Worm (Caenorhabditis elegans) whole organism, young adult: ENCODE results near the gene C03B8.3.
A peak's percentile ranks its signal among the peaks of the same experiment; 100 is the strongest.

Experiments used
- B0261.1 ChIP-seq: sonication (generic microtip); optimal IDR thresholded peaks from 2 replicates; lab custom pipeline; 2016; ENCODE audit warnings: mild to moderate bottlenecking, missing genetic modification characterization, moderate library complexity, missing compliant biosample characterization
- B0336.3 ChIP-seq: fragments of 200-800 bp; sonication (Bioruptor generic); IDR thresholded peaks from 2 replicates; pipeline ENCODE4 v1.3.6; 2022; ENCODE audit warnings: missing genetic modification characterization, missing compliant biosample characterization
- F10E7.11 ChIP-seq: sonication (generic microtip); optimal IDR thresholded peaks from 2 replicates; lab custom pipeline; 2017; ENCODE audit warnings: mild to moderate bottlenecking, missing genetic modification characterization, moderate library complexity, missing compliant biosample characterization
- F33H1.4 ChIP-seq: fragments of 200-800 bp; sonication (Bioruptor generic); IDR thresholded peaks from 2 replicates; pipeline ENCODE4 v1.3.6; 2022; ENCODE audit warnings: missing genetic modification reagents, missing genetic modification characterization, missing compliant biosample characterization
- F49E8.2 ChIP-seq: sonication (generic microtip); optimal IDR thresholded peaks from 3 replicates; lab custom pipeline; 2017; ENCODE audit warnings: missing genetic modification characterization, mild to moderate bottlenecking, missing compliant biosample characterization, antibody characterized with exemption, moderate library complexity; ENCODE audit not compliant: insufficient read depth
- F52B5.7 ChIP-seq: sonication (generic microtip); optimal IDR thresholded peaks from 2 replicates; lab custom pipeline; 2016; ENCODE audit warnings: mild to moderate bottlenecking, missing genetic modification characterization, missing compliant biosample characterization
- K11D2.4 ChIP-seq: fragments of 200-800 bp; sonication (Bioruptor generic); IDR thresholded peaks from 2 replicates; pipeline ENCODE4 v1.3.6; 2022; ENCODE audit warnings: missing genetic modification reagents, missing genetic modification characterization, missing compliant biosample characterization
- K12H6.12 ChIP-seq: fragments of 200-800 bp; sonication (Bioruptor generic); optimal IDR thresholded peaks from 2 replicates; lab custom pipeline; 2018; ENCODE audit warnings: mild to moderate bottlenecking, missing genetic modification characterization, missing compliant biosample characterization
- T07F8.4 ChIP-seq: sonication (generic microtip); optimal IDR thresholded peaks from 2 replicates; lab custom pipeline; 2016; ENCODE audit warnings: mild to moderate bottlenecking, missing genetic modification characterization, moderate library complexity, missing compliant biosample characterization
- Y53F4B.3 ChIP-seq: fragments of 200-800 bp; sonication (Bioruptor generic); IDR thresholded peaks from 2 replicates; pipeline ENCODE4 v1.3.6; 2022; ENCODE audit warnings: missing genetic modification reagents, missing genetic modification characterization, missing compliant biosample characterization
- Y53G8AR.9 ChIP-seq: fragments of 200-800 bp; sonication (Bioruptor generic); conservative IDR thresholded peaks from 2 replicates; pipeline ENCODE4 v1.3.6; 2022; ENCODE audit warnings: missing genetic modification reagents, missing genetic modification characterization, missing compliant biosample characterization
- aptf-2 ChIP-seq: fragments of 200-800 bp; sonication (Bioruptor generic); conservative IDR thresholded peaks from 2 replicates; pipeline ENCODE4 v1.3.6; 2022; ENCODE audit warnings: missing genetic modification reagents, missing genetic modification characterization, missing compliant biosample characterization
- aptf-3 ChIP-seq: fragments of 200-800 bp; sonication (Bioruptor generic); IDR thresholded peaks from 2 replicates; pipeline ENCODE4 v1.3.6; 2022; ENCODE audit warnings: missing genetic modification characterization, missing compliant biosample characterization
- bed-1 ChIP-seq: fragments of 200-800 bp; sonication (Bioruptor generic); IDR thresholded peaks from 2 replicates; pipeline ENCODE4 v1.3.6; 2022; ENCODE audit warnings: missing genetic modification reagents, missing genetic modification characterization, missing compliant biosample characterization
- bed-2 ChIP-seq: fragments of 200-800 bp; sonication (Bioruptor generic); IDR thresholded peaks from 2 replicates; pipeline ENCODE4 v1.3.6; 2022; ENCODE audit warnings: missing genetic modification reagents, missing genetic modification characterization, missing compliant biosample characterization
- ceh-40 ChIP-seq: fragments of 200-800 bp; sonication (Bioruptor generic); IDR thresholded peaks from 2 replicates; pipeline ENCODE4 v1.3.6; 2022; ENCODE audit warnings: missing genetic modification characterization, missing compliant biosample characterization
- ceh-58 ChIP-seq: fragments of 200-800 bp; sonication (Bioruptor generic); IDR thresholded peaks from 2 replicates; pipeline ENCODE4 v1.3.6; 2022; ENCODE audit warnings: missing genetic modification characterization, missing compliant biosample characterization
- ceh-91 ChIP-seq: fragments of 200-800 bp; sonication (Bioruptor generic); IDR thresholded peaks from 2 replicates; pipeline ENCODE4 v1.3.6; 2022; ENCODE audit warnings: missing genetic modification reagents, missing genetic modification characterization, missing compliant biosample characterization
- die-1 ChIP-seq: sonication (generic microtip); optimal IDR thresholded peaks from 2 replicates; lab custom pipeline; 2016; ENCODE audit warnings: missing genotype, mild to moderate bottlenecking, missing genetic modification characterization, missing compliant biosample characterization
- dox-1 ChIP-seq: fragments of 200-800 bp; sonication (Bioruptor generic); IDR thresholded peaks from 2 replicates; pipeline ENCODE4 v1.3.6; 2022; ENCODE audit warnings: missing genetic modification reagents, missing genetic modification characterization, missing compliant biosample characterization
- dpl-1 ChIP-seq: fragments of 150-350 bp; optimal IDR thresholded peaks from 2 replicates; lab custom pipeline; 2014; ENCODE audit warnings: missing biosample characterization, missing genetic modification reagents, missing genetic modification characterization
- efl-1 ChIP-seq: fragments of 150-350 bp; optimal IDR thresholded peaks from 2 replicates; lab custom pipeline; 2014; ENCODE audit warnings: missing biosample characterization, missing genetic modification reagents, missing genetic modification characterization
- egl-44 ChIP-seq: fragments of 200-800 bp; sonication (Bioruptor generic); IDR thresholded peaks from 2 replicates; pipeline ENCODE4 v1.3.6; 2022; ENCODE audit warnings: missing genetic modification reagents, missing genetic modification characterization, missing compliant biosample characterization
- egrh-3 ChIP-seq: fragments of 200-800 bp; sonication (Bioruptor generic); IDR thresholded peaks from 2 replicates; pipeline ENCODE4 v1.3.6; 2022; ENCODE audit warnings: missing genetic modification reagents, missing genetic modification characterization, missing compliant biosample characterization
- fkh-3 ChIP-seq: sonication (generic microtip); optimal IDR thresholded peaks from 2 replicates; lab custom pipeline; 2016; ENCODE audit warnings: mild to moderate bottlenecking, missing genetic modification characterization, missing compliant biosample characterization
- gei-17 ChIP-seq: fragments of 200-800 bp; sonication (Bioruptor generic); optimal IDR thresholded peaks from 2 replicates; lab custom pipeline; 2018; ENCODE audit warnings: mild to moderate bottlenecking, missing genetic modification characterization, missing compliant biosample characterization
- hmg-1.2 ChIP-seq: fragments of 200-800 bp; sonication (Bioruptor generic); IDR thresholded peaks from 2 replicates; pipeline ENCODE4 v1.3.6; 2022; ENCODE audit warnings: missing genetic modification reagents, missing genetic modification characterization, missing compliant biosample characterization
- let-526 ChIP-seq: fragments of 200-800 bp; sonication (Bioruptor generic); IDR thresholded peaks from 2 replicates; pipeline ENCODE4 v1.3.6; 2022; ENCODE audit warnings: missing genetic modification reagents, missing genetic modification characterization, missing compliant biosample characterization
- madf-10 ChIP-seq: sonication (generic microtip); optimal IDR thresholded peaks from 2 replicates; lab custom pipeline; 2016; ENCODE audit warnings: mild to moderate bottlenecking, missing genetic modification characterization, missing compliant biosample characterization
- madf-6 ChIP-seq: fragments of 200-800 bp; sonication (Bioruptor generic); IDR thresholded peaks from 2 replicates; pipeline ENCODE4 v1.3.6; 2022; ENCODE audit warnings: missing genetic modification reagents, missing genetic modification characterization, missing compliant biosample characterization
- mcd-1 ChIP-seq: fragments of 200-800 bp; sonication (Bioruptor generic); IDR thresholded peaks from 2 replicates; pipeline ENCODE4 v1.3.6; 2022; ENCODE audit warnings: missing genetic modification reagents, missing genetic modification characterization, missing compliant biosample characterization
- mxl-1 ChIP-seq: sonication (generic microtip); optimal IDR thresholded peaks from 2 replicates; lab custom pipeline; 2016; ENCODE audit warnings: missing genetic modification characterization, missing compliant biosample characterization
- nfya-1 ChIP-seq: sonication (generic microtip); optimal IDR thresholded peaks from 2 replicates; lab custom pipeline; 2017; ENCODE audit warnings: antibody characterized with exemption, missing compliant biosample characterization, missing genetic modification characterization, borderline replicate concordance; ENCODE audit not compliant: insufficient read depth
- nfyb-1 ChIP-seq: fragments of 200-800 bp; sonication (Bioruptor generic); IDR thresholded peaks from 2 replicates; pipeline ENCODE4 v1.3.6; 2022; ENCODE audit warnings: missing genetic modification reagents, missing genetic modification characterization, missing compliant biosample characterization
- nhr-80 ChIP-seq: sonication (generic microtip); optimal IDR thresholded peaks from 2 replicates; lab custom pipeline; 2016; ENCODE audit warnings: missing genetic modification characterization, missing compliant biosample characterization
- tbx-9 ChIP-seq: sonication (generic microtip); optimal IDR thresholded peaks from 2 replicates; lab custom pipeline; 2016; ENCODE audit warnings: borderline replicate concordance, missing genetic modification characterization, inconsistent platforms, missing compliant biosample characterization
- xnd-1 ChIP-seq: sonication (generic microtip); optimal IDR thresholded peaks from 2 replicates; lab custom pipeline; 2016; ENCODE audit warnings: missing genotype, missing genetic modification reagents, missing genetic modification characterization, missing compliant biosample characterization
- zfh-2 ChIP-seq: fragments of 200-800 bp; sonication (Bioruptor generic); conservative IDR thresholded peaks from 2 replicates; pipeline ENCODE4 v1.3.6; 2022; ENCODE audit warnings: missing genetic modification reagents, missing genetic modification characterization, missing compliant biosample characterization
- zim-3 ChIP-seq: sonication (generic microtip); optimal IDR thresholded peaks from 2 replicates; lab custom pipeline; 2017; ENCODE audit warnings: mild to moderate bottlenecking, missing genetic modification characterization, moderate library complexity, missing compliant biosample characterization
- ztf-25 ChIP-seq: fragments of 200-800 bp; sonication (Bioruptor generic); IDR thresholded peaks from 2 replicates; pipeline ENCODE4 v1.3.6; 2022; ENCODE audit warnings: missing genetic modification reagents, missing genetic modification characterization, missing compliant biosample characterization
- ztf-26 ChIP-seq: sonication (generic microtip); optimal IDR thresholded peaks from 2 replicates; lab custom pipeline; 2017; ENCODE audit warnings: missing genetic modification characterization, missing compliant biosample characterization

The C03B8.3 gene

DNA sequence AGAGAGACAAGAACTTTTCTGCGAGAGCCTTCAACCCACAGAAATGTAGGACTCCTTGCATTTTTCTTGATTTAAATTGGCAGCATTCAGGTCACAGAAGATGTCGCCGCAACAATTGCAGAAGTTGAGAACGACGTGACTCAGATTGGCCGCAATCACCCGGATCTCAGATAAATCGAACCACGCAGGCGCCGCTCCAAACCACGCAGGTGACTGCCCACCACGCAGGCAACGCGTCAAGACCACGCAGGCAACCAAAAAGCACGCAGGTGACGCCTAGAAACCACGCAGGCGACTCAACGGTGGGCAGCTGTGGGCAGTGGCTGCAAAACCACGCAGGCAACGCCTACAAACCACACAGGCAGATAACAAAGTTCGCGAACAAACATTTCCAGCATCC, 41.7 kb upstream of the C03B8.3 start:
- peak; percentile 70 for TF ChIP-seq zfh-2 (GFP tag; lab: Robert Waterston, UW)

DNA sequence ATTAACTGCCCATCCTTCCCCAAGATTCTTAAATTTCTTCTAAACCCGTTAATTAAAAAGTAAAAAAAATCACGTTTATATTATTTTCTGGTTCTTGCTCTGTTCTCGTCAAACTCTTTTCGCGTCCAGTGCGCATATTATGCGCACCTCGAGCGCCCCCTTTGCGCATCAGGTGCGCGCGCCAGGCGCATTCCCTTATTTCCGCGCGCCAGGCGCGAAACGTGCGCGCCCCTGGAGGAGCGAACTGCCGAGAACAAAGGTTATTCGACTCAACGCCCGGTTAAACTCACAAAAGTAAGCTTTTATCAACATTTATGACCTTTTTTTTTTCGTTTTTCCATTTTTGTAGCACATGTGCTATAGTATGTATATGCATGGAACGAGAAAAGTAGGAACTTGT, 39.7 kb upstream of the C03B8.3 start:
- TF ChIP-seq Y53F4B.3 (GFP tag; lab: Robert Waterston, UW) (no peak), bed-1 (no peak), zfh-2 (GFP tag; lab: Robert Waterston, UW) (peak; percentile 77; the same call in 1 of the 2 replicates), F33H1.4 (GFP tag; lab: Robert Waterston, UW) (no peak), die-1 (tag; lab: Kevin White, UChicago) (no peak), F10E7.11 (no peak), dox-1 (GFP tag; lab: Robert Waterston, UW) (no peak), ceh-58 (GFP tag; lab: Robert Waterston, UW) (no peak), let-526 (GFP tag; lab: Robert Waterston, UW) (no peak), B0336.3 (no peak), xnd-1 (peak; percentile 9), T07F8.4 (tag; lab: Kevin White, UChicago) (no peak), aptf-3 (no peak), efl-1 (peak; percentile 64), zim-3 (tag; lab: Kevin White, UChicago) (no peak), nfya-1 (tag; lab: Kevin White, UChicago) (no peak), madf-6 (GFP tag; lab: Robert Waterston, UW) (peak; percentile 56), K11D2.4 (no peak), Y53G8AR.9 (GFP tag; lab: Robert Waterston, UW) (no peak), aptf-2 (GFP tag; lab: Robert Waterston, UW) (0 out of 2 replicates have a peak, but pooled peaks have one; percentile 13), mxl-1 (tag; lab: Kevin White, UChicago) (no peak), madf-10 (no peak), ztf-26 (tag; lab: Kevin White, UChicago) (no peak), egrh-3 (GFP tag; lab: Robert Waterston, UW) (peak; percentile 62; the same call in 1 of the 2 replicates), fkh-3 (tag; lab: Kevin White, UChicago) (no peak), gei-17 (no peak)

DNA sequence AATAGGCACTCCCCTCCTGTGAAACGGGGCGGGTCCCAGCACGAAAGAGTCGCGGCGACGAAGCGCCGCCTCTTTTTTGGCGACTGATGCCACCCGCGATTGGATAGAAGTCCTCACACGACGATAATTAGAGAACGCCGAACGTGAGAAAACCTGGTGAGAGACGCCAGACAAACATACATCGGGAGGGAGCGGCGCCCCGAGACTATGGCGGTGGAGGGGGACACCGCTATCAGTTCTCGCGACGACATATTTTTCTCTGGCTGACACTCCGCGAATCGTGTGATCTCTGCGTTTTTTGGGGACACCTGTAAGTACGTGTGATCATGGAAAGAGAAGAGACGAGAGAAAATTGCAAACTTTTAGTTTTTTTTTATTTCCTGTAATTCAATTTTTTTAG, 35.3 kb upstream of the C03B8.3 start:
- TF ChIP-seq mcd-1 (GFP tag; lab: Robert Waterston, UW) (peak; percentile 48), egrh-3 (GFP tag; lab: Robert Waterston, UW) (peak; percentile 9; the same call in 1 of the 2 replicates), nfyb-1 (GFP tag; lab: Robert Waterston, UW) (0 out of 2 replicates have a peak, but pooled peaks have one; percentile 42), dox-1 (GFP tag; lab: Robert Waterston, UW) (peak; percentile 73), hmg-1.2 (GFP tag; lab: Robert Waterston, UW) (peak; percentile 79; the same call in 1 of the 2 replicates), egl-44 (0 out of 2 replicates have a peak, but pooled peaks have one; percentile 28), nhr-80 (peak; percentile 18)

DNA sequence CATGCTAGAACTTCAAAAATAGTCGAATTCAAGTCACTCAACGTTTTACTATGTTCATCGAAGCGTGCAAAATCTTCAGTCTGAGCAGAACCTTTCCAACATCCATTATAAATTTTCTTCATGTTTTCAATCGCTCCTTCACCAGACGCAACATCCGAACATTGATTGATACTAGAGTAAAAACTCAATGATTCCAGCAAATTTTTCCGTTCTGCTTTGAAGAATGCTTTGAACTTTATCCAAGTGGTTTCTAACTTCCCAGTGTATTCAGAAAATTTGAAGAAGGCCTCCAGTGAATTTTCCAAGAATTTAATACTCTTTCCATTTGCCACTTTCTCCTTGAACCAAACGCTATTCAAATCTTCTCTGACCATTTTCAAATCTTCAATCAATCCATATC, 19.8 kb upstream of the C03B8.3 start:
- TF ChIP-seq K12H6.12 (tag; lab: Kevin White, UChicago), result no peak
- TF ChIP-seq F49E8.2 (tag; lab: Kevin White, UChicago), result no peak
- no peak for TF ChIP-seq zfh-2 (GFP tag; lab: Robert Waterston, UW)
- TF ChIP-seq ceh-91 (GFP tag; lab: Robert Waterston, UW), result no peak
- TF ChIP-seq dpl-1 (GFP tag; lab: Kevin White, UChicago), result no peak
- no peak for TF ChIP-seq bed-2 (GFP tag; lab: Robert Waterston, UW)
- TF ChIP-seq Y53F4B.3 (GFP tag; lab: Robert Waterston, UW), result no peak
- no peak for TF ChIP-seq nfyb-1 (GFP tag; lab: Robert Waterston, UW)
- no peak for TF ChIP-seq egrh-3 (GFP tag; lab: Robert Waterston, UW)
- TF ChIP-seq B0261.1, result no peak
- no peak for TF ChIP-seq F52B5.7 (tag; lab: Kevin White, UChicago)
- no peak for TF ChIP-seq ztf-25
- TF ChIP-seq ceh-40 (GFP tag; lab: Robert Waterston, UW), result no peak
- no peak for TF ChIP-seq tbx-9 (tag; lab: Kevin White, UChicago)
- TF ChIP-seq, all 124 proteins: peak for 0
